Fruit fly (Drosophila melanogaster): ENCODE measurements around the gene aos.

The aos gene

dm6 chr3L:16463846-16464245, 19.6 kb downstream of the aos start (continued):
- no peak for TF ChIP-seq Hr39 (GFP tag; optimal IDR thresholded peaks at IDR 0.05)
- TF ChIP-seq CG8632 (GFP tag; optimal IDR thresholded peaks at IDR 0.05), result peak; percentile 34
- peak; percentile 33 for TF ChIP-seq Ets96B (tag; optimal IDR thresholded peaks at IDR 0.05)
- TF ChIP-seq Hr38 (GFP tag; optimal IDR thresholded peaks at IDR 0.05), result no peak
- no peak for TF ChIP-seq topi (GFP tag; optimal IDR thresholded peaks at IDR 0.05)
- peak; percentile 58 for TF ChIP-seq CG8119 (GFP tag; IDR thresholded peaks at IDR 0.05)
- TF ChIP-seq eg (GFP tag; IDR thresholded peaks at IDR 0.05), result peak; percentile 34; the same call in 2 of the 3 replicates
- TF ChIP-seq Lpt (GFP tag; optimal IDR thresholded peaks at IDR 0.05), result peak; percentile 48
- TF ChIP-seq CG10669 (GFP tag; optimal IDR thresholded peaks at IDR 0.05), result peak; percentile 38
- TF ChIP-seq CG32006 (GFP tag; optimal IDR thresholded peaks at IDR 0.05), result peak; percentile 84
- TF ChIP-seq Sox14 (GFP tag; optimal IDR thresholded peaks at IDR 0.05), result no peak
- peak; percentile 62 for TF ChIP-seq Hr4 (GFP tag; optimal IDR thresholded peaks at IDR 0.05)
- peak; percentile 52 for TF ChIP-seq net (GFP tag; optimal IDR thresholded peaks at IDR 0.05)
- TF ChIP-seq Eip75B (GFP tag; optimal IDR thresholded peaks at IDR 0.05), result no peak
- no peak for TF ChIP-seq esn (GFP tag; optimal IDR thresholded peaks at IDR 0.05)
- TF ChIP-seq CG6276 (GFP tag; optimal IDR thresholded peaks at IDR 0.05), result peak; percentile 64
- no peak for TF ChIP-seq Sox102F (GFP tag; optimal IDR thresholded peaks at IDR 0.05)
- TF ChIP-seq fd85E (GFP tag; optimal IDR thresholded peaks at IDR 0.05), result no peak
- no peak for TF ChIP-seq CG11294 (GFP tag; IDR thresholded peaks at IDR 0.05)
- peak; percentile 18 for TF ChIP-seq CG8319 (GFP tag; optimal IDR thresholded peaks at IDR 0.05)
- TF ChIP-seq Eip78C (GFP tag), result peak; percentile 80

DNA sequence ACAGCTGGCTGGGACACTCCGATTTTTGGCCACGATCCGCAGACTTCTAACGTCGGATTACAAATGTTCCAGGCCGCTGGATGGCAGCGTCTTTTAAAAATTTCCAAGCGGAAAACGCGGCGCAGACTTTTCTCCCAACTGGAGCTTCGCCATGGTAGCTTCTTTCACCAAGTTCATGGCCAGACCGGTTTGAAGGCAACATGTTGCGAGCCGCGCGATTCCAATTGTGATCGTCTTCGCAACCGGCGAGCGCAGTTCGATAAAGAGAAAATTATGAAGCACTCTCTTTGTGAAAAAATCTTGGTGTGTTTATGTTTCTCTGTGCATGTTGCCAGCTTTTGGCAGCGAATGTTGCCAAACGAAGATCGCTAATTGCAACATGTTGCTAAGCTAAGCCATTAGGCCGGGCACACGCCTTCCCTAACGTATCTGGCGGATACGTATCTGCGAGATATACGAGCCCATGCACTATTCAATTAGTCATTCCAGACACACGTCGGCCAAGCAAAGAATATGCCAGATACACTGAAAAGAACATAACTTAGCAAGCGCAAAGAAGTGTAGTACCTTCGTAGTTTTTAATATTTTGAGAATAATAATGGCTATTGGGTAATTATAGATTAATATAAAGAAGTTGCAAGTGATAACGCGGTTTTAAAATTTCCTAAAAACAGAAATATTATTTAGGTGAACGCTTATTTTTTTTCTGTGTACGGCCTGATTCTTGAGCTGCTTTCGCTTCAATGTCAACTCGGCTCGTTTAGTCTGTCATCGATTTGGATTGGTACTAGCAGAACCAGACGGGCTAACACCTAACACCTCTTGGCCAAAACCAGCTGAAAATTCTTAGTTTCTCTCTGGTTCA, 31.3 kb downstream of the aos start, which contains the start of gene dsx-c73A:
Gene dsx-c73A, minus strand, starts transcription at position 72 of the 865 bp plus-strand sequence.
- TF ChIP-seq CG10669 (GFP tag; optimal IDR thresholded peaks at IDR 0.05), result no peak
- TF ChIP-seq CG6808 (GFP tag; optimal IDR thresholded peaks at IDR 0.05), result no peak
- TF ChIP-seq CG11294 (GFP tag; IDR thresholded peaks at IDR 0.05), result peak; percentile 18; the same call in 1 of the 2 replicates
- peak; percentile 40 for TF ChIP-seq net (GFP tag; optimal IDR thresholded peaks at IDR 0.05)
- no peak for TF ChIP-seq Ets21C (GFP tag; optimal IDR thresholded peaks at IDR 0.05)
- no peak for TF ChIP-seq CG34406 (GFP tag; optimal IDR thresholded peaks at IDR 0.05)
- peak; percentile 8 for TF ChIP-seq pdm3 (GFP tag; optimal IDR thresholded peaks at IDR 0.05)
- TF ChIP-seq CG8119 (GFP tag; IDR thresholded peaks at IDR 0.05), result peak; percentile 51; the same call in 2 of the 3 replicates
- TF ChIP-seq CG6163 (GFP tag; IDR thresholded peaks at IDR 0.05), result peak; percentile 63; the same call in 2 of the 3 replicates
- no peak for TF ChIP-seq CG1621 (tag; optimal IDR thresholded peaks at IDR 0.05)
- no peak for TF ChIP-seq esn (GFP tag; optimal IDR thresholded peaks at IDR 0.05)
- no peak for TF ChIP-seq lz (GFP tag; optimal IDR thresholded peaks at IDR 0.05)
- peak in 1 of 2 experiments; percentile 66 for TF ChIP-seq salr (GFP tag; optimal IDR thresholded peaks at IDR 0.05)
- TF ChIP-seq Eip78C (GFP tag), result peak; percentile 83
- peak; percentile 39 for TF ChIP-seq Lpt (GFP tag; optimal IDR thresholded peaks at IDR 0.05)
- TF ChIP-seq CG11762 (GFP tag; optimal IDR thresholded peaks at IDR 0.05; ENCODE audit: insufficient read depth), result no peak
- peak; percentile 32 for TF ChIP-seq acj6 (GFP tag; optimal IDR thresholded peaks at IDR 0.05)
- peak; percentile 37 for TF ChIP-seq CG4318 (GFP tag; optimal IDR thresholded peaks at IDR 0.05)
- TF ChIP-seq Eip93F (GFP tag; optimal IDR thresholded peaks at IDR 0.05), result no peak
- TF ChIP-seq CG6276 (GFP tag; optimal IDR thresholded peaks at IDR 0.05), result peak; percentile 48
- TF ChIP-seq fkh (GFP tag; optimal IDR thresholded peaks at IDR 0.05), result no peak
- peak; percentile 55 for TF ChIP-seq CG3919 (GFP tag; optimal IDR thresholded peaks at IDR 0.05)
- no peak for TF ChIP-seq Ets96B (tag; optimal IDR thresholded peaks at IDR 0.05)
- TF ChIP-seq OdsH (GFP tag; optimal IDR thresholded peaks at IDR 0.05), result peak; percentile 37
- TF ChIP-seq CG3032 (tag; optimal IDR thresholded peaks at IDR 0.05), result no peak
- peak; percentile 33 for TF ChIP-seq CG10631 (GFP tag; optimal IDR thresholded peaks at IDR 0.05)
- no peak for TF ChIP-seq CG6854 (GFP tag; optimal IDR thresholded peaks at IDR 0.05)
- TF ChIP-seq CG15336 (GFP tag; IDR thresholded peaks at IDR 0.05), result peak; percentile 79
- TF ChIP-seq eg (GFP tag; IDR thresholded peaks at IDR 0.05), result peak; percentile 68
- TF ChIP-seq Hr4 (GFP tag; optimal IDR thresholded peaks at IDR 0.05), result peak; percentile 60
- peak; percentile 48 for TF ChIP-seq Sox14 (GFP tag; optimal IDR thresholded peaks at IDR 0.05)
- TF ChIP-seq CG32006 (GFP tag; optimal IDR thresholded peaks at IDR 0.05), result peak; percentile 76
- TF ChIP-seq Hr39 (GFP tag; optimal IDR thresholded peaks at IDR 0.05), result no peak
- TF ChIP-seq Gug (GFP tag; IDR thresholded peaks at IDR 0.05), result peak; percentile 39; the same call in 1 of the 2 replicates
- TF ChIP-seq achi (GFP tag; optimal IDR thresholded peaks at IDR 0.05), result peak; percentile 50
